Fruit fly (Drosophila melanogaster): Measurements from ENCODE around the gene Dad.

Gene Dad

dm6 chr3R:17117607-17118327, 64.0 kb downstream of the Dad start (continued):
- TF ChIP-seq CG9215 (GFP tag; IDR thresholded peaks at IDR 0.05) (no peak), CG10543 (GFP tag; optimal IDR thresholded peaks at IDR 0.05) (no peak), Rfx (GFP tag; IDR thresholded peaks at IDR 0.05) (no peak), chm (GFP tag; IDR thresholded peaks at IDR 0.05) (no peak), shn (GFP tag; optimal IDR thresholded peaks at IDR 0.05) (no peak), zfh2 (GFP tag; optimal IDR thresholded peaks at IDR 0.05) (no peak), grn (GFP tag; optimal IDR thresholded peaks at IDR 0.05) (peak; percentile 34), CG6175 (GFP tag; IDR thresholded peaks at IDR 0.05) (no peak), amos (GFP tag; IDR thresholded peaks at IDR 0.05; ENCODE audit: partially characterized antibody) (no peak), CG1832 (GFP tag; optimal IDR thresholded peaks at IDR 0.05) (no peak), CG5245 (GFP tag; optimal IDR thresholded peaks at IDR 0.05) (no peak), Dek (tag; optimal IDR thresholded peaks at IDR 0.05) (no peak), zf30C (GFP tag; optimal IDR thresholded peaks at IDR 0.05) (no peak), D (optimal IDR thresholded peaks at IDR 0.05) (no peak), D (GFP tag; optimal IDR thresholded peaks at IDR 0.05) (peak; percentile 30), vvl (GFP tag; IDR thresholded peaks at IDR 0.05) (0 out of 2 replicates have a peak, but pooled peaks have one; percentile 13), CG18262 (tag; optimal IDR thresholded peaks at IDR 0.05) (peak; percentile 75), CG14014 (GFP tag; IDR thresholded peaks at IDR 0.05) (no peak), dati (GFP tag; IDR thresholded peaks at IDR 0.05) (no peak), dmrt99B (tag; optimal IDR thresholded peaks at IDR 0.05) (no peak), CG33213 (GFP tag; optimal IDR thresholded peaks at IDR 0.05) (no peak), sens (GFP tag) (peak; percentile 67), CG34376 (GFP tag; optimal IDR thresholded peaks at IDR 0.05) (no peak), Fer3 (tag; optimal IDR thresholded peaks at IDR 0.05) (no peak), inv (GFP tag; IDR thresholded peaks at IDR 0.05; ENCODE audit: partially characterized antibody) (no peak), CG10979 (tag; optimal IDR thresholded peaks at IDR 0.05) (peak; percentile 62), gro (GFP tag; optimal IDR thresholded peaks at IDR 0.05) (no peak), Side (GFP tag; optimal IDR thresholded peaks at IDR 0.05) (no peak), CG16813 (GFP tag; IDR thresholded peaks at IDR 0.05; ENCODE audit: partially characterized antibody) (no peak), nau (GFP tag; optimal IDR thresholded peaks at IDR 0.05) (no peak), CG7963 (GFP tag; IDR thresholded peaks at IDR 0.05; ENCODE audit: partially characterized antibody) (no peak), sim (GFP tag; IDR thresholded peaks at IDR 0.05) (no peak), Atf3 (GFP tag; optimal IDR thresholded peaks at IDR 0.05) (no peak), cg (GFP tag; optimal IDR thresholded peaks at IDR 0.05) (no peak), Deaf1 (tag; optimal IDR thresholded peaks at IDR 0.05) (no peak), CG7271 (tag; optimal IDR thresholded peaks at IDR 0.05) (no peak), Hsf (GFP tag; optimal IDR thresholded peaks at IDR 0.05) (peak; percentile 11), CG12155 (GFP tag; optimal IDR thresholded peaks at IDR 0.05) (no peak), unpg (GFP tag; optimal IDR thresholded peaks at IDR 0.05) (peak; percentile 28), Hmr (GFP tag; optimal IDR thresholded peaks at IDR 0.05) (no peak), pzg (GFP tag; optimal IDR thresholded peaks at IDR 0.05) (no peak), Nf-YB (GFP tag; optimal IDR thresholded peaks at IDR 0.05) (no peak), CG8089 (GFP tag; optimal IDR thresholded peaks at IDR 0.05) (no peak), BtbVII (GFP tag; optimal IDR thresholded peaks at IDR 0.05) (no peak), wdn (GFP tag; IDR thresholded peaks at IDR 0.05) (no peak), Vsx1 (GFP tag; optimal IDR thresholded peaks at IDR 0.05) (no peak), CG2116 (GFP tag; optimal IDR thresholded peaks at IDR 0.05) (no peak), CG32772 (GFP tag; IDR thresholded peaks at IDR 0.05) (no peak), nom (GFP tag; optimal IDR thresholded peaks at IDR 0.05) (peak; percentile 25), br (optimal IDR thresholded peaks at IDR 0.05) (no peak), CG4854 (GFP tag; optimal IDR thresholded peaks at IDR 0.05) (no peak)

Data from whole organism, embryonic.